Worm (Caenorhabditis elegans): ENCODE measurements around the gene srw-12.
"Not testable (repeated sequence)": the region's sequence is repeated elsewhere in the genome, so short reads cannot be mapped to it uniquely, and the experiment has no call there.

The srw-12 gene

DNA sequence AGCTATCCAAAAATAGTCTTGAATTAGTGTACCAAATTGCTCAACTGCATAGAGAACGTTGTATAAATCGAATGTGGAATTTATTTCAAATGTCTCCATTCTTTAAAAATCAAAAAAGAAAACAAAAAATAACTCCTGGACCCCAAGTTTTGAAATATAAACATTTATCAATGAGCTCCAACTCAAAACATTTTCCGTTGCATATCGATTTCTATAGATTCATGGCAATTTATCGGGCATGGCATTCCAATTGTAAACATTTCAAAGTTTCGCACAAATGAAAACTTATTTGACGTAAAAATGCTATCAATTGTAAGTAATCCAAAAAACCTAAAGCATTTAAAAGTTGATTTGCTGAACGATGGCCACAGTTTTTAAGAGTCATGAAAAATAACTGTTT lies at the start of gene srw-12:
srw-12 (minus strand) TSS at position 101 of the 400 bp plus-strand sequence.
- TF ChIP-seq dao-5 (tag; optimal IDR thresholded peaks at IDR 0.05) (no peak), W03F9.2 (tag; optimal IDR thresholded peaks at IDR 0.05) (no peak)

DNA sequence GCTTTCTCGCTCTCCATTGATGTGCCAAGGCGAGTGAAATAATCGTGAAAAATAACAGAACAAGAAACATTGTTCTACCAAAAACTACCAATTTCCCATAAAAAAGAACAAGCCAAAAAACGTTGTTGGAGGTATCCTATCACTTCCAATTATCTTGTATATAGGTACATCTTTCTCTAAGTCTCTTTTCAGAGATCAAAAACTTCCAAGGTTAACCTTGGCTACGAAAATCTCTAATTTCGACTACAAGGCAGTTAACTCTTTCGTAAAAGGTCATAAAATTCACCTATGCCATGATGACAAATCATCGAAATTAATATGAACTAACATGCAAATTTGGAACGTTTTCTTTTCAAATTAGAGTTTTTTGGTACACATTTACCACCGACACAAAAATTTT lies 49.4 kb upstream of the srw-12 start, which contains the start of gene cyp-34A1:
cyp-34A1 (minus strand) TSS at position 101 of the 400 bp plus-strand sequence.
- TF ChIP-seq him-1 (tag; optimal IDR thresholded peaks at IDR 0.05) (no peak), W03F9.2 (tag; optimal IDR thresholded peaks at IDR 0.05) (no peak), dao-5 (tag; optimal IDR thresholded peaks at IDR 0.05) (no peak)

DNA sequence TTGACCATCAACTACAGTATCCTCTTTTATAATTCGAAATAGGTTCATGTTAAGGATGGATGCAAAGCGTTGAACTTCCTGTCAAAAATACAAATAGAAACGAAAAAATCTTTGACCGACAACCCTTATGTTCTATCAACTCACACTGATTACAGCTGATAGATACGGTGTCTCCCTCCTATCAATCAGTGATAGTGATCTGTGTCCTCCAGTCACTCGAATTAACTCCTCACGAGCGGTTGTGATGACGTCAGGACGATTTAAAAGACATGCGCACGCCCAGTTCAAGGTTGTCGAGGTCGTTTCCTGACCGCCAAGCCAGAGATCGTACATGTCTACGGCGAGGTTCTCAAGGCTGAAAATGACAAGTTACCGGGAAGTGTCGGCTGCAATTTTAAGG lies 47.5 kb upstream of the srw-12 start:
- no peak for TF ChIP-seq dao-5 (tag; optimal IDR thresholded peaks at IDR 0.05)
- no peak for TF ChIP-seq him-1 (tag; optimal IDR thresholded peaks at IDR 0.05)
- TF ChIP-seq W03F9.2 (tag; optimal IDR thresholded peaks at IDR 0.05), result no peak

DNA sequence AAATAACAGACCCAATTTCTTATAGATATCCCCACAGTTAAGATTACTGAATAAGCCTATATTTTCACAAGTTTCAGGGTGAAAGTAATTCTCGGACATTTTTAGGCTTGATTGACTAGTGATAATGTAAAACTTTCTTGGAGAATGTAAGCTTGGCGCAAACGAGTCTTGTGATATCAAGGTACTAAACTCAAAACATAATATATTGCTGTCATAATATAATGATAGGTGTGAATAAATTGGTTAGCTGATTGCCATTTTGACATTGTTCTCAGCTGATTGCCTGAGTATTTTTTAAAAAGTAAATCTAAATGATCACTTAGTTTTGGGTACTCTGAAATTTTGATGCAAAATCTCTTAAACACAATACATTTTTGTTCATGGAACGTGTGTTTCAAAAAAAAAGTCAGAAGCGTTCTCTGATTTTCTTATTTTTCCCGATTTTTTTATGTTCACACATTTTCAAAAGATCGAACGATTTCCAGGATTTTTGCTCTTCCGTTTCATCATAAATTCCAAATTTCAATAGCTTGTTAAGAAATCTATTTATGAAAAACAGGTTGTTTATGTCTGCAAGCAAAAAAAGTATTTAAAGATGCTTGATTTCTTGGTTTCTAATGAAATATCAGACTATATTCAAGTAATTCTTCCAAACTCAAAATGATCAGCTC lies 43.0 kb upstream of the srw-12 start, which contains the start of the genes srw-19 and srx-51:
srw-19 (minus strand) TSS at position 101 of the 671 bp plus-strand sequence.
srx-51 (plus strand) TSS at position 621 of the 671 bp plus-strand sequence.
- TF ChIP-seq dao-5 (tag; optimal IDR thresholded peaks at IDR 0.05) (no peak), him-1 (tag; optimal IDR thresholded peaks at IDR 0.05) (no peak), W03F9.2 (tag; optimal IDR thresholded peaks at IDR 0.05) (no peak)

DNA sequence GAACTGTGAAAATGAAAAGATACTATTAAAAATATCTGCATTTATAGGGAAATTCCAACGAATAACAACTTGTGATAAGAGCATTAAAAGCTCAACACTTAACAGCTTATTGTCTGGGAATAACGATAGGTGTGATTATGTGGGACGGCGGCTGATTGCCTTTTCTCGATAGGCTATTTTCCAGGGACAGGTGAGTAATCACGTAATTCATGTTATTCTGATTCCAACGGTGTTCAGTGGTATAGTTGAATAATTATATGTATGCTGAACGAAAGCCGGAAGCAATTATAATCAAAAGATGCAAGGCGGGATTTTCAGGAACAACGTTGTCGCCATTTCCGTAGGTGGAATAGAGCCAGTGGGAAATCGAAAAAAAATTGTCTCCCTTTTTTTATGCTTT lies 38.5 kb upstream of the srw-12 start, which contains the start of gene srw-17:
srw-17 (minus strand) TSS at position 101 of the 400 bp plus-strand sequence.
- TF ChIP-seq him-1 (tag; optimal IDR thresholded peaks at IDR 0.05) (no peak), W03F9.2 (tag; optimal IDR thresholded peaks at IDR 0.05) (no peak), dao-5 (tag; optimal IDR thresholded peaks at IDR 0.05) (no peak)

DNA sequence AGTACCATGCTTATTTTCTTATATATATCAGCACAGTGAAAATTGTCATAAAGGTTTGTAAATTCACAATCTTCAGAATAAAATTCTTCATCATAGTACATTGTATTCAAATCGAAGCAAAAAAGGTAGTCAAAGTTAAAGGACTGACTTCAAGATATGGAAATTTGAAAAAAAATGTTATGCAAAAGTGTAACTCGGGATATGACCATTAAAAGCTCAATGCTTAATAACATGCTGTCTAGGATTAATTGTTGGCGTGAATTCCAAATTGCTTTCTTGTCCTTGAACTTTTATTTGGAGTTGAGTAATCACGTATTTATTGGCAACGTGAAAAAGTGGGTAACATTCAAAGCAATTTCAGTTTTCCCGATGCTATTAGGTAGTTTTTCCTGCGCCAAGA lies 36.3 kb upstream of the srw-12 start, which contains the start of gene srw-16:
srw-16 (minus strand) TSS at position 101 of the 400 bp plus-strand sequence.
- TF ChIP-seq W03F9.2 (tag; optimal IDR thresholded peaks at IDR 0.05) (no peak), him-1 (tag; optimal IDR thresholded peaks at IDR 0.05) (no peak), dao-5 (tag; optimal IDR thresholded peaks at IDR 0.05) (no peak)

DNA sequence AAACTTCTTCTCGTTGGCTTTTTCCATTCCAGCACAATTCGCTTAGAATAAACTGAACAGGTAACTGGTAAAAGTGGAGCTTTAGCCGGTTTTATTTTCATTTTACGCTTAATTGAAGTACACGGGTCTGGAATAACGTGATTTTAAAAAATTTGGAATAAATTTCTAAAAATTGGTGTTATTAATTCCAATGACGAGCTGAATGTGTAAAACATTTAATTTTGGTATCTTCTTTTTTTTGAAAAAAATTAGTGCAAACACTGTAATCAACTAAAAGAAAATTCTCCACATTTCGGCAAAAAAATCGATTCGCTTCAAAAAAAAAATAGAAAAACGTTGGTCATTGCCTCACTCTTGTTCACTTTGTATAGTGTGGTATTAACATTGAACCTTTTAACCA lies 33.8 kb upstream of the srw-12 start, which contains the start of gene T10H4.4:
T10H4.4 (minus strand) TSS at position 101 of the 400 bp plus-strand sequence.
- TF ChIP-seq dao-5 (tag; optimal IDR thresholded peaks at IDR 0.05) (no peak), him-1 (tag; optimal IDR thresholded peaks at IDR 0.05) (no peak), W03F9.2 (tag; optimal IDR thresholded peaks at IDR 0.05) (no peak)

DNA sequence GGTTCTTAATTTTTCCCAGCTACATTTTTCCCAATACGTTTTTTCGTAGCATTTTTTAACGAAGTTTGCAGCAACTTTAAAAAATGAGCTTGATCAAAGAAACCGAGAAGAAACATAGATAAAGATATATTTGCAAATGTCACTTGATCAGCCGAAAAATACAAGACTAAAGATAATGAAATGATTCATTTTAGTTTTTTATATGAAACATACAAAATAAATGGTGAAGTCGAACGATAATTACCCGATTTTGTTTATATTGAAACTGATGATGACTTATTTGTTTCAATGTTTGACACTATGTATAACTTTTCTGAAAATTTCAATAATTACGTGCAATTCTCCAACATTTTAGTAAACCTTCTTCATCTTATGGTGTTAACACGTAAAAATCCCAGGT lies 29.9 kb upstream of the srw-12 start, which contains the start of gene srw-22:
srw-22 (plus strand) TSS at position 301 of the 400 bp plus-strand sequence.
- TF ChIP-seq dao-5 (tag; optimal IDR thresholded peaks at IDR 0.05), result no peak
- TF ChIP-seq W03F9.2 (tag; optimal IDR thresholded peaks at IDR 0.05), result no peak
- TF ChIP-seq him-1 (tag; optimal IDR thresholded peaks at IDR 0.05), result no peak

DNA sequence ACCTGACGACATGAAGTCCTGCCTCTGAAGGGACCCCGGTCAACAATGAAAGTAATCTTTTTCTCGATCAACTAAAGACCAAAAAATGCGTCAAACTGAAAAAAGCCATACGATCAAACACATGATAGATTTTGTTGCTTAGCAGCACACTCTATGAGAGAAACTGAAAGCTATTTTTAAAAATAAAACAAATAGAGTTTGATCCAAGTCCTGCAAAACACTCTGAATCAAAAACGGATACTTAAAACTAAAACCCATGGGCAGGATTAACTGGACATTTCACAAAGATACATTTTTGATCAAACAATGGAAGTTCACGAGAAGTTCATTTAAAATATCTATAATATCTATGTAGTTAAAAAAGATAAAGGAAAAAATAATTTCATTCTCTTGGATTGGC lies 29.0 kb upstream of the srw-12 start, which contains the start of gene T10H4.13:
T10H4.13 (minus strand) TSS at position 101 of the 400 bp plus-strand sequence.
- no peak for TF ChIP-seq him-1 (tag; optimal IDR thresholded peaks at IDR 0.05)
- no peak for TF ChIP-seq W03F9.2 (tag; optimal IDR thresholded peaks at IDR 0.05)
- no peak for TF ChIP-seq dao-5 (tag; optimal IDR thresholded peaks at IDR 0.05)

DNA sequence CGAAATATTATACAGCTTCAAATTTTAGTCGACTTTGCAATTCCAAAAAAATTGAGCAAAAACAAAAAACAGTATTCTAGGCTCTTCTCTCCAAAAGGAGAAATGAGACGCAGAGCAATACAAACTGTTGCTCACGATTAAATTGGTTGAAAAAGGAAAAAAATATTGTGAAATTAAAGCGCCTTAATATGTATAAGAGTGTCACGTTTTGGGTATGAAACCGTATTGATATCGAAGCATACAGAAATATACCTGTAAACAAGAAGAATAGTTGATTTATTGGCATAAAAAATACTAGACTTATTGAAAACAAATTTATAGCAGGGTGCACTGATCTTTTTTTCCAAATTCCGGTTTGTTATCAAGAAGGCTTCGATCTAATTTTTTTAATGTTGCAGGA lies 27.4 kb upstream of the srw-12 start, which contains the start of gene M01B2.13:
M01B2.13 (minus strand) TSS at position 101 of the 400 bp plus-strand sequence.
- no peak for TF ChIP-seq W03F9.2 (tag; optimal IDR thresholded peaks at IDR 0.05)
- TF ChIP-seq him-1 (tag; optimal IDR thresholded peaks at IDR 0.05), result no peak
- TF ChIP-seq dao-5 (tag; optimal IDR thresholded peaks at IDR 0.05), result no peak

DNA sequence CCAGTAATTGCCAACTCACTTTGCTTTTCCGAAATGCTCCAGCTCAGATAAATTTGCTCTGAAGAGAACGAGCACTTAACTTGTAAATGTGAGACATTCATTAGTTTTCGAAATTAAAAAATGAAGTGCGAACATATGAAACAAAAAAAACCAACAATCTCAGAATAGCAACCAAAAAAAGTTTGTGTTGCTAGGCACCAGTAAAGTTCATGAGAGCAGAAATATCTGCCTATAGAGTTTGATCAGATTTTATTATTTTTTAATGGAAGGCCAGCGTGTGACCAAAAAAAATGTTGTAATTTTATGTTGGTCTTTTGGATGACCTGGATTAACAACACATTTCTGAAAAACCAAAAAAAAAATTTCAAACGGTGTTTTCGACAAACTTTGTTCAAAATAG lies 25.7 kb upstream of the srw-12 start, which contains the start of gene M01B2.12:
M01B2.12 (minus strand) TSS at position 101 of the 400 bp plus-strand sequence.
- no peak for TF ChIP-seq W03F9.2 (tag; optimal IDR thresholded peaks at IDR 0.05)
- TF ChIP-seq dao-5 (tag; optimal IDR thresholded peaks at IDR 0.05), result no peak

DNA sequence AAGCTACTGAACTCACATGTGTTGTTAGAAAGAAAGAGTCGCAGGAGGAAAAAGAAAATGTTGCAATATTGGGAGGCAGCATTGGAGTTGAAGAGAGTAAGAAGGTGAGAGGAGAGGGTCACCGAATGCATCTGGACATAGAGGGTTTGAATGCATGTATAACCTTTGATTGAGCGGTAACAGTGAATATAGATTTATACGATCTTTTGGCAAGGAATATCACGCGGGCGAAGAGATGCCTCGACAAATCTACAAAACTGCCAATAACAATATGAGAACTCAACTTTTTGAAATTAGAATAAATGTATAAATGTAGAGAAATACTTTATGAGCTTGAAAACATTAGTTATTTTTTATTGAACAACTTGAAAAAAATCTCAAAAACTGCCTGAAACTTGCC lies 23.9 kb upstream of the srw-12 start, which contains the start of gene M01B2.10:
M01B2.10 (minus strand) TSS at position 101 of the 400 bp plus-strand sequence.
- not testable (repeated sequence) for TF ChIP-seq him-1, dao-5, W03F9.2 (tag; optimal IDR thresholded peaks at IDR 0.05)

DNA sequence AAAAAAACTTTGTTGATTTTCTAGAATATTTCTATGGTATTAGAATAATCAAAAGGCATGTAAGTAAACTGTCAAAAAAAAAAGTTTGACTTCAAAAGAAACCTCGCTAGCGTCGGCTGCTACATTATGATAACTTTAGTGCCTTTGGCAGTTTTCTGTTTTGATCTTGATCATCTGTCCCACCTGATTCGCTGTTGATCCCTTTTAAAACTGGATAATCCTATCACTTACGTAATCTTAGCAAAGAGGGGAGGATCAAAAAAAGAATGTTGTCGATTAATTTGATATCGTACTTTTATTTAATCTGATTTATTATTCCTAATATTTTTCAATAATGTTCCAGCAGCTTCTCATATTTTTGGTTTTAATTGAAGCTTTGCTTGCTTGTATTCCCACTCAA lies 21.5 kb upstream of the srw-12 start, which contains the start of gene M01B2.8:
M01B2.8 (plus strand) TSS at position 301 of the 400 bp plus-strand sequence.
- TF ChIP-seq dao-5 (tag; optimal IDR thresholded peaks at IDR 0.05), result no peak
- no peak for TF ChIP-seq him-1 (tag; optimal IDR thresholded peaks at IDR 0.05)
- no peak for TF ChIP-seq W03F9.2 (tag; optimal IDR thresholded peaks at IDR 0.05)

DNA sequence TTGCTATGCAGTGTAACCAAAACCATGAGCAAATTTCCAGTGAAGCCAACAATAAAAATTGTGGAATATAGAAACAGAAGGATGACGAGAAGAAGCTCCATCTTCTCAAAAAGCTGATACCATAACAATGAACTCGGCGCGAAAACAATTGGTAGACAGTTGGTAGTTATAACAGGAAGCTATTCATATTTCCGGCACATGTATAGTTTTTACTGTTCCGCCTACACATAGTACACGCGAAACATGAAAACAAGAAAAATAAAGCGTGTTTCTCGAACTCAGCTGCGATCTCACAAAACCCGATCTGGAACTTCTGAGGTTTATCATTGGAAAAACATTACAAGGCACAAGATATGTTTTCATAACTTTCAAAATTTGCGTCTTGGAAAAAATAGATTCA lies 20.6 kb upstream of the srw-12 start, which contains the start of gene srsx-37:
srsx-37 (minus strand) TSS at position 101 of the 400 bp plus-strand sequence.
- TF ChIP-seq W03F9.2 (tag; optimal IDR thresholded peaks at IDR 0.05), result no peak
- TF ChIP-seq him-1 (tag; optimal IDR thresholded peaks at IDR 0.05), result no peak
- no peak for TF ChIP-seq dao-5 (tag; optimal IDR thresholded peaks at IDR 0.05)

All from whole organism, L4/young adult.